Worm (Caenorhabditis elegans): Measurements from ENCODE around the gene srh-169.

DNA sequence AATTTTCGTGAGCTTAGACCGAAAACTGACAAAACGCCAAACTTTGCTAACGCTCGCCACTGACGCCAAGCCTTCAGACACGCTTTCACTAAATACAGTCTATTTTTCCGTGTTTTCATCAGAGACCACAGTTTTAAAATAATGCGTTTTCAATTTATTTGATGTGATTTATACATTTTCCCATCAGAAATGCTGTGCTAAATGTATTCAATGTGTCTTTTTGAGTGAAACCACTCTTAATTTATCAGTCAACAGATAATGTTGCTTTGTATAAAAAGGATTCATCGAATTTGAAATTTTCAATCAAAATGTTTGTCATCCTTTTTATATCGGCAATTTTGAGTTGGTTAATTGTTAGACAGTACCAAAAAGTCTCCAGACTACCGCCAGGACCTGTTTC, 16.3 kb upstream of the srh-169 start, which contains the start of gene cyp-35A4:
- TF ChIP-seq W03F9.2 (tag; optimal IDR thresholded peaks at IDR 0.05) (no peak), him-1 (tag; optimal IDR thresholded peaks at IDR 0.05) (no peak), dao-5 (tag; optimal IDR thresholded peaks at IDR 0.05) (no peak)
